Worm (Caenorhabditis elegans) whole organism, young adult: Measurements from ENCODE around the gene Y105C5A.1269.
A peak's percentile ranks its signal among the peaks of the same experiment; 100 is the strongest.

Source experiments
- F23B12.7 ChIP-seq: sonication (generic microtip); optimal IDR thresholded peaks from 2 replicates; lab custom pipeline; 2017; ENCODE audit warnings: missing genetic modification characterization, mild to moderate bottlenecking, missing compliant biosample characterization, antibody characterized with exemption, moderate library complexity; ENCODE audit not compliant: insufficient read depth
- F33H1.4 ChIP-seq: fragments of 200-800 bp; sonication (Bioruptor generic); IDR thresholded peaks from 2 replicates; pipeline ENCODE4 v1.3.6; 2022; ENCODE audit warnings: missing genetic modification reagents, missing genetic modification characterization, missing compliant biosample characterization
- F37B4.10 ChIP-seq: fragments of 200-800 bp; sonication (Bioruptor generic); IDR thresholded peaks from 2 replicates; pipeline ENCODE4 v1.3.6; 2022; ENCODE audit warnings: missing genetic modification characterization, missing compliant biosample characterization
- F39B2.1 ChIP-seq: fragments of 200-800 bp; sonication (Bioruptor generic); IDR thresholded peaks from 2 replicates; pipeline ENCODE4 v1.3.6; 2022; ENCODE audit warnings: missing genetic modification reagents, missing genetic modification characterization, missing compliant biosample characterization
- F49E8.2 ChIP-seq: sonication (generic microtip); optimal IDR thresholded peaks from 3 replicates; lab custom pipeline; 2017; ENCODE audit warnings: missing genetic modification characterization, mild to moderate bottlenecking, missing compliant biosample characterization, antibody characterized with exemption, moderate library complexity; ENCODE audit not compliant: insufficient read depth
- T26A5.8 ChIP-seq: sonication (generic microtip); optimal IDR thresholded peaks from 2 replicates; lab custom pipeline; 2016; ENCODE audit warnings: missing genetic modification characterization, missing compliant biosample characterization
- aptf-2 ChIP-seq: fragments of 200-800 bp; sonication (Bioruptor generic); conservative IDR thresholded peaks from 2 replicates; pipeline ENCODE4 v1.3.6; 2022; ENCODE audit warnings: missing genetic modification reagents, missing genetic modification characterization, missing compliant biosample characterization
- athp-1 ChIP-seq: sonication (generic microtip); optimal IDR thresholded peaks from 2 replicates; lab custom pipeline; 2017; ENCODE audit warnings: mild to moderate bottlenecking, missing genetic modification characterization, missing compliant biosample characterization
- attf-3 ChIP-seq: fragments of 200-800 bp; sonication (Bioruptor generic); conservative IDR thresholded peaks from 2 replicates; pipeline ENCODE4 v1.3.6; 2022; ENCODE audit warnings: missing genetic modification reagents, missing genetic modification characterization, missing compliant biosample characterization
- attf-6 ChIP-seq: fragments of 200-800 bp; sonication (Bioruptor generic); IDR thresholded peaks from 2 replicates; pipeline ENCODE4 v1.3.6; 2022; ENCODE audit warnings: missing genetic modification reagents, missing genetic modification characterization, missing compliant biosample characterization
- cebp-2 ChIP-seq: fragments of 200-800 bp; sonication (Bioruptor generic); IDR thresholded peaks from 2 replicates; pipeline ENCODE4 v1.3.6; 2022; ENCODE audit warnings: missing genetic modification characterization, missing compliant biosample characterization
- ceh-40 ChIP-seq: fragments of 200-800 bp; sonication (Bioruptor generic); IDR thresholded peaks from 2 replicates; pipeline ENCODE4 v1.3.6; 2022; ENCODE audit warnings: missing genetic modification characterization, missing compliant biosample characterization
- ceh-91 ChIP-seq: fragments of 200-800 bp; sonication (Bioruptor generic); IDR thresholded peaks from 2 replicates; pipeline ENCODE4 v1.3.6; 2022; ENCODE audit warnings: missing genetic modification reagents, missing genetic modification characterization, missing compliant biosample characterization
- chd-7 ChIP-seq: sonication (generic microtip); optimal IDR thresholded peaks from 2 replicates; lab custom pipeline; 2016; ENCODE audit warnings: mild to moderate bottlenecking, missing genetic modification characterization, moderate library complexity, missing compliant biosample characterization
- egrh-3 ChIP-seq: fragments of 200-800 bp; sonication (Bioruptor generic); IDR thresholded peaks from 2 replicates; pipeline ENCODE4 v1.3.6; 2022; ENCODE audit warnings: missing genetic modification reagents, missing genetic modification characterization, missing compliant biosample characterization
- fkh-3 ChIP-seq: sonication (generic microtip); optimal IDR thresholded peaks from 2 replicates; lab custom pipeline; 2016; ENCODE audit warnings: mild to moderate bottlenecking, missing genetic modification characterization, missing compliant biosample characterization
- gei-17 ChIP-seq: fragments of 200-800 bp; sonication (Bioruptor generic); optimal IDR thresholded peaks from 2 replicates; lab custom pipeline; 2018; ENCODE audit warnings: mild to moderate bottlenecking, missing genetic modification characterization, missing compliant biosample characterization
- lag-1 ChIP-seq: fragments of 200-800 bp; sonication (Bioruptor generic); IDR thresholded peaks from 2 replicates; pipeline ENCODE4 v1.3.6; 2022; ENCODE audit warnings: missing genetic modification reagents, missing genetic modification characterization, missing compliant biosample characterization
- lin-54 ChIP-seq: fragments of 200-800 bp; sonication (Bioruptor generic); optimal IDR thresholded peaks from 2 replicates; lab custom pipeline; 2018; ENCODE audit warnings: mild to moderate bottlenecking, missing genetic modification characterization, missing compliant biosample characterization
- lsl-1 ChIP-seq: fragments of 200-800 bp; sonication (Bioruptor generic); optimal IDR thresholded peaks from 2 replicates; lab custom pipeline; 2018; ENCODE audit warnings: mild to moderate bottlenecking, missing genetic modification characterization, moderate library complexity, missing compliant biosample characterization
- madf-10 ChIP-seq: sonication (generic microtip); optimal IDR thresholded peaks from 2 replicates; lab custom pipeline; 2016; ENCODE audit warnings: mild to moderate bottlenecking, missing genetic modification characterization, missing compliant biosample characterization
- madf-6 ChIP-seq: fragments of 200-800 bp; sonication (Bioruptor generic); IDR thresholded peaks from 2 replicates; pipeline ENCODE4 v1.3.6; 2022; ENCODE audit warnings: missing genetic modification reagents, missing genetic modification characterization, missing compliant biosample characterization
- mes-4 ChIP-seq: sonication (generic microtip); optimal IDR thresholded peaks from 2 replicates; lab custom pipeline; 2016; ENCODE audit warnings: missing genotype, missing genetic modification characterization, missing compliant biosample characterization
- mxl-1 ChIP-seq: sonication (generic microtip); optimal IDR thresholded peaks from 2 replicates; lab custom pipeline; 2016; ENCODE audit warnings: missing genetic modification characterization, missing compliant biosample characterization
- nfya-1 ChIP-seq: sonication (generic microtip); optimal IDR thresholded peaks from 2 replicates; lab custom pipeline; 2017; ENCODE audit warnings: antibody characterized with exemption, missing compliant biosample characterization, missing genetic modification characterization, borderline replicate concordance; ENCODE audit not compliant: insufficient read depth
- nhr-120 ChIP-seq: fragments of 200-800 bp; sonication (Bioruptor generic); IDR thresholded peaks from 2 replicates; pipeline ENCODE4 v1.3.6; 2022; ENCODE audit warnings: missing genetic modification characterization, missing compliant biosample characterization
- rec-8 ChIP-seq, 2 experiments: sonication (generic microtip); optimal IDR thresholded peaks; 2 replicates each; lab custom pipeline; 2016; ENCODE audit warnings: mild to moderate bottlenecking in 2 of 2, missing genetic modification characterization in 2 of 2, missing genetic modification reagents in 2 of 2, missing genotype in 2 of 2, missing biosample characterization in 1 of 2, missing compliant biosample characterization in 1 of 2, moderate library complexity in 1 of 2
- snpc-4 ChIP-seq, 5 experiments: fragments of 150-350 bp in 1 of 5; sonication (generic microtip) in 4 of 5; optimal IDR thresholded peaks; 2 replicates each; lab custom pipeline; 2014 to 2018; ENCODE audit warnings: missing genetic modification characterization in 5 of 5, missing biosample characterization in 3 of 5, antibody characterized with exemption in 2 of 5, mild to moderate bottlenecking in 2 of 5, missing compliant biosample characterization in 2 of 5, missing genotype in 2 of 5, moderate library complexity in 2 of 5, missing genetic modification reagents in 1 of 5
- tbp1 ChIP-seq: fragments of 200-800 bp; sonication (Bioruptor generic); optimal IDR thresholded peaks from 2 replicates; lab custom pipeline; 2018; ENCODE audit warnings: mild to moderate bottlenecking, missing genetic modification characterization, missing compliant biosample characterization
- unc-130 ChIP-seq: sonication (generic microtip); optimal IDR thresholded peaks from 2 replicates; lab custom pipeline; 2016; ENCODE audit warnings: missing genetic modification reagents, missing genetic modification characterization, missing compliant biosample characterization
- ztf-25 ChIP-seq: fragments of 200-800 bp; sonication (Bioruptor generic); IDR thresholded peaks from 2 replicates; pipeline ENCODE4 v1.3.6; 2022; ENCODE audit warnings: missing genetic modification reagents, missing genetic modification characterization, missing compliant biosample characterization
- ztf-26 ChIP-seq: sonication (generic microtip); optimal IDR thresholded peaks from 2 replicates; lab custom pipeline; 2017; ENCODE audit warnings: missing genetic modification characterization, missing compliant biosample characterization

The Y105C5A.1269 gene

DNA sequence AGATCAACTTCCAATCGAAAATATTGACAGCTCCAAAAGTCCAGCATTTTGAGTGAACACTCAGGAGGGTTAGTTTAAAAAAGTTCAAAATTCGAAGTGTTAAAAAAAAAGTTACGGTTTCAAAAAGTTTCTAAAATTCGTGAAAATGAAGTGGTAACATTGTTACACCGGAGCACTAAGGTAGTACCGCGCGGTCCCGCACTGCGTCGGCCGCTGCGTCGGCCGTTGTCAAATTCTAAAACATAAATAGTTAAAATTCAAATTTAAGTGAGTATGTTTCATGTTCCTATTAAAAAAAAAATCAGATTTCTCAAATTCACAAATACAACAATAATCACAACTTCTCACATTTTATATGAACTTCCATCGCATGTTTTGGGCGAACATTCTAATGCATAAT is 21.1 kb downstream of the Y105C5A.1269 start:
- TF ChIP-seq snpc-4 (GFP tag; optimal IDR thresholded peaks at IDR 0.05; lab: Kevin White, UChicago) (no peak), snpc-4 (tag; optimal IDR thresholded peaks at IDR 0.05; lab: Kevin White, UChicago) (peak in 3 of 4 experiments; percentile 32 to 56 (median 53)), attf-6 (GFP tag; lab: Robert Waterston, UW) (0 out of 2 replicates have a peak, but pooled peaks have one; percentile 20), ceh-91 (GFP tag; lab: Robert Waterston, UW) (no peak), tbp1 (GFP tag; lab: Kevin White, UChicago) (no peak)
- TF ChIP-seq, all 124 proteins: peak for 2

ce11 chrIV:15870356-15870755 is 23.2 kb downstream of the Y105C5A.1269 start, which contains the start of gene Y105C5B.1:
Gene Y105C5B.1 (plus strand): TSS chrIV:15870656.
- TF ChIP-seq chd-7 (tag; lab: Kevin White, UChicago) (no peak), cebp-2 (GFP tag; lab: Robert Waterston, UW) (no peak), madf-6 (GFP tag; lab: Robert Waterston, UW) (no peak), athp-1 (no peak), madf-10 (tag; lab: Kevin White, UChicago) (no peak), mxl-1 (tag; lab: Kevin White, UChicago) (no peak), fkh-3 (tag; lab: Kevin White, UChicago) (no peak), nhr-120 (GFP tag; lab: Robert Waterston, UW) (no peak), F37B4.10 (GFP tag; lab: Robert Waterston, UW) (no peak), nfya-1 (tag; lab: Kevin White, UChicago) (no peak), egrh-3 (GFP tag; lab: Robert Waterston, UW) (no peak), rec-8 (tag; optimal IDR thresholded peaks at IDR 0.05; lab: Kevin White, UChicago) (no peak), ceh-40 (GFP tag; lab: Robert Waterston, UW) (no peak), T26A5.8 (tag; lab: Kevin White, UChicago) (no peak), attf-3 (GFP tag; lab: Robert Waterston, UW) (no peak), lag-1 (GFP tag; lab: Robert Waterston, UW) (no peak), ztf-26 (tag; lab: Kevin White, UChicago) (no peak), gei-17 (GFP tag; lab: Kevin White, UChicago) (no peak), mes-4 (tag; lab: Kevin White, UChicago) (no peak)
- TF ChIP-seq, all 124 proteins: peak for 0

DNA sequence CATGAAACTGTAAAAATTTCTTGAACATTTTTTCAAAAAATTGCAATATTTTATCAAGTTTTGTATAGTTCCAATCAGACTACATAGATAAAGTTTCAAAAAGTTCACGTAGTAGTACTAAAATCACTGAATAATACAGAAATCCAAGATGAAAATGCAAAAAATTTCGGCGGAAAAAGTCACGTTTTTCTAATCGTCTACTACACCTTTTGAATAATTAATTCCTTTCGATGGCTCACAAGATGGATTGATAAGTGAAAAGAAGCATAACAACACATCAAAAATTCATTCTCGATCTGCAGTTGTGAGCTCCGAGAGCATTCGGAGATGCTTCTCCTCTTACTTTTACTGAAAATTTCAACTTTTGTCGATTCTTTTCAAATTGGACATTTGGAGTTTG is 25.4 kb downstream of the Y105C5A.1269 start, which contains the start of gene gcy-25:
Gene gcy-25, plus strand, starts transcription at position 301 of the 400 bp plus-strand sequence.
- no peak for TF ChIP-seq ztf-25
- TF ChIP-seq F33H1.4 (GFP tag; lab: Robert Waterston, UW) = no peak
- TF ChIP-seq F39B2.1 (GFP tag; lab: Robert Waterston, UW) = no peak
- TF ChIP-seq unc-130 (GFP tag; lab: Kevin White, UChicago) = no peak
- no peak for TF ChIP-seq lin-54 (GFP tag; lab: Kevin White, UChicago)
- no peak for TF ChIP-seq tbp1 (GFP tag; lab: Kevin White, UChicago)
- no peak for TF ChIP-seq lsl-1 (GFP tag; lab: Kevin White, UChicago)
- no peak for TF ChIP-seq F49E8.2 (tag; lab: Kevin White, UChicago)
- TF ChIP-seq aptf-2 (GFP tag; lab: Robert Waterston, UW) = no peak

ce11 chrIV:15878262-15878661 is 31.1 kb downstream of the Y105C5A.1269 start:
- no peak for TF ChIP-seq F23B12.7 (tag; lab: Kevin White, UChicago)
- TF ChIP-seq snpc-4 (GFP tag; optimal IDR thresholded peaks at IDR 0.05; lab: Kevin White, UChicago) = peak; percentile 7
- no peak for TF ChIP-seq snpc-4 (tag; optimal IDR thresholded peaks at IDR 0.05; lab: Kevin White, UChicago)
